Fruit fly (Drosophila melanogaster): ENCODE data around the gene CG4565.

CG4565 gene

dm6 chr3R:10852232-10852774, at the start of gene CG4565 (continued):
- TF ChIP-seq CG34422 (GFP tag; IDR thresholded peaks at IDR 0.05), result no peak; the same call in 2 of the 3 replicates
- no peak for TF ChIP-seq tio (GFP tag; optimal IDR thresholded peaks at IDR 0.05)
- TF ChIP-seq sqz (GFP tag; optimal IDR thresholded peaks at IDR 0.05), result no peak
- no peak for TF ChIP-seq CG3065 (GFP tag; optimal IDR thresholded peaks at IDR 0.05)
- peak; percentile 7 for TF ChIP-seq sug (tag; optimal IDR thresholded peaks at IDR 0.05)
- TF ChIP-seq gcm2 (GFP tag; optimal IDR thresholded peaks at IDR 0.05), result no peak
- no peak for TF ChIP-seq CG31441 (GFP tag; IDR thresholded peaks at IDR 0.05)
- peak; percentile 64 for TF ChIP-seq CG34376 (GFP tag; optimal IDR thresholded peaks at IDR 0.05)
- no peak for TF ChIP-seq knrl (GFP tag; IDR thresholded peaks at IDR 0.05; ENCODE audit: partially characterized antibody)
- TF ChIP-seq Usf (GFP tag; optimal IDR thresholded peaks at IDR 0.05), result no peak
- no peak for TF ChIP-seq CG12744 (GFP tag; optimal IDR thresholded peaks at IDR 0.05)
- no peak for TF ChIP-seq CG12155 (GFP tag; optimal IDR thresholded peaks at IDR 0.05)
- no peak for TF ChIP-seq amos (GFP tag; IDR thresholded peaks at IDR 0.05; ENCODE audit: partially characterized antibody)
- TF ChIP-seq CG8290 (GFP tag; optimal IDR thresholded peaks at IDR 0.05), result peak; percentile 20
- TF ChIP-seq CG8290 (tag; optimal IDR thresholded peaks at IDR 0.05), result no peak
- no peak for TF ChIP-seq PHDP (tag; optimal IDR thresholded peaks at IDR 0.05)
- no peak for TF ChIP-seq cad (GFP tag; optimal IDR thresholded peaks at IDR 0.05)
- TF ChIP-seq tll (GFP tag; optimal IDR thresholded peaks at IDR 0.05), result no peak
- TF ChIP-seq slbo (GFP tag; IDR thresholded peaks at IDR 0.05), result no peak
- TF ChIP-seq Fer3 (tag; optimal IDR thresholded peaks at IDR 0.05), result no peak
- TF ChIP-seq ken (GFP tag; IDR thresholded peaks at IDR 0.05), result no peak
- TF ChIP-seq CG4617 (GFP tag; optimal IDR thresholded peaks at IDR 0.05; ENCODE audit: borderline replicate concordance), result no peak
- TF ChIP-seq Mad (GFP tag; optimal IDR thresholded peaks at IDR 0.05), result no peak
- TF ChIP-seq Atf3 (GFP tag; optimal IDR thresholded peaks at IDR 0.05), result no peak
- TF ChIP-seq Myb (GFP tag; optimal IDR thresholded peaks at IDR 0.05), result peak; percentile 88
- TF ChIP-seq kay (GFP tag; optimal IDR thresholded peaks at IDR 0.05), result no peak
- TF ChIP-seq croc (GFP tag; conservative IDR thresholded peaks at IDR 0.05), result no peak
- TF ChIP-seq slp2 (GFP tag; optimal IDR thresholded peaks at IDR 0.05), result no peak
- no peak for TF ChIP-seq CG7786 (GFP tag; optimal IDR thresholded peaks at IDR 0.05)
- TF ChIP-seq esg (GFP tag; conservative IDR thresholded peaks at IDR 0.05), result no peak
- no peak for TF ChIP-seq cato (GFP tag; optimal IDR thresholded peaks at IDR 0.05; ENCODE audit: borderline replicate concordance)
- peak; percentile 26 for TF ChIP-seq mirr (GFP tag; optimal IDR thresholded peaks at IDR 0.05)
- TF ChIP-seq otp (GFP tag; IDR thresholded peaks at IDR 0.05), result no peak
- TF ChIP-seq Ssrp (tag; optimal IDR thresholded peaks at IDR 0.05), result no peak
- TF ChIP-seq sd (tag; optimal IDR thresholded peaks at IDR 0.05), result no peak
- no peak for TF ChIP-seq CG8388 (GFP tag; optimal IDR thresholded peaks at IDR 0.05)
- no peak for TF ChIP-seq CG18011 (GFP tag; optimal IDR thresholded peaks at IDR 0.05)
- TF ChIP-seq CG12769 (tag; optimal IDR thresholded peaks at IDR 0.05), result no peak
- TF ChIP-seq sob (GFP tag; IDR thresholded peaks at IDR 0.05), result no peak
- no peak for TF ChIP-seq Gug (GFP tag; IDR thresholded peaks at IDR 0.05)
- TF ChIP-seq CG14710 (tag; optimal IDR thresholded peaks at IDR 0.05), result peak; percentile 26
- TF ChIP-seq kni (GFP tag; optimal IDR thresholded peaks at IDR 0.05), result peak; percentile 49
- no peak for TF ChIP-seq jing (GFP tag; optimal IDR thresholded peaks at IDR 0.05)
- no peak for TF ChIP-seq CG10462 (GFP tag; optimal IDR thresholded peaks at IDR 0.05)
- TF ChIP-seq Dp (GFP tag; optimal IDR thresholded peaks at IDR 0.05), result peak; percentile 57
- TF ChIP-seq CG11093 (GFP tag; IDR thresholded peaks at IDR 0.05), result no peak
- no peak for TF ChIP-seq dm (GFP tag; optimal IDR thresholded peaks at IDR 0.05)
- TF ChIP-seq HHEX (GFP tag; optimal IDR thresholded peaks at IDR 0.05), result no peak
- peak; percentile 68 for TF ChIP-seq gfzf (GFP tag; optimal IDR thresholded peaks at IDR 0.05)
- TF ChIP-seq GATAe (GFP tag; conservative IDR thresholded peaks at IDR 0.05), result no peak
- TF ChIP-seq Scr (GFP tag; IDR thresholded peaks at IDR 0.05; ENCODE audit: partially characterized antibody), result peak; percentile 42; the same call in 1 of the 2 replicates

Measured in whole organism, embryonic.